Worm (Caenorhabditis elegans) whole organism, L2 larva: ENCODE measurements around the gene C02E7.10.

ENCODE experiments used
- C34F6.9 ChIP-seq: fragments of 150-350 bp; optimal IDR thresholded peaks from 2 replicates; lab custom pipeline; 2014; ENCODE audit warnings: missing biosample characterization, missing genetic modification characterization
- F13H6.1 ChIP-seq: sonication (generic microtip); optimal IDR thresholded peaks from 2 replicates; lab custom pipeline; 2016; ENCODE audit warnings: missing genetic modification characterization, missing compliant biosample characterization
- R02D3.7 ChIP-seq: fragments of 150-350 bp; optimal IDR thresholded peaks from 2 replicates; lab custom pipeline; 2014; ENCODE audit warnings: missing biosample characterization, missing genetic modification characterization
- Y55F3AM.14 ChIP-seq: fragments of 200-800 bp; sonication (Bioruptor generic); optimal IDR thresholded peaks from 2 replicates; lab custom pipeline; 2018; ENCODE audit warnings: mild to moderate bottlenecking, missing genetic modification characterization, missing compliant biosample characterization
- ZK546.5 ChIP-seq: sonication (generic microtip); optimal IDR thresholded peaks from 2 replicates; lab custom pipeline; 2017; ENCODE audit warnings: missing biosample characterization, missing genetic modification characterization
- alr-1 ChIP-seq: fragments of 150-350 bp; optimal IDR thresholded peaks from 2 replicates; lab custom pipeline; 2014; ENCODE audit warnings: missing biosample characterization, missing genetic modification characterization
- aly-2 ChIP-seq: fragments of 150-350 bp; optimal IDR thresholded peaks from 2 replicates; lab custom pipeline; 2014; ENCODE audit warnings: missing biosample characterization, missing genetic modification characterization
- ama-1 ChIP-seq: fragments of 150-350 bp; optimal IDR thresholded peaks from 2 replicates; lab custom pipeline; 2018; ENCODE audit warnings: inconsistent platforms
- ceh-82 ChIP-seq: fragments of 150-350 bp; optimal IDR thresholded peaks from 2 replicates; lab custom pipeline; 2014; ENCODE audit warnings: missing biosample characterization, missing genetic modification characterization
- crh-2 ChIP-seq: sonication (generic microtip); optimal IDR thresholded peaks from 2 replicates; lab custom pipeline; 2017; ENCODE audit warnings: missing biosample characterization, missing genetic modification characterization
- dmd-4 ChIP-seq: sonication (generic microtip); optimal IDR thresholded peaks from 2 replicates; lab custom pipeline; 2017; ENCODE audit warnings: missing biosample characterization, missing genetic modification characterization
- elt-1 ChIP-seq: fragments of 150-350 bp; optimal IDR thresholded peaks from 2 replicates; lab custom pipeline; 2014; ENCODE audit warnings: missing biosample characterization, missing genetic modification characterization
- elt-3 ChIP-seq: sonication (generic microtip); optimal IDR thresholded peaks from 2 replicates; lab custom pipeline; 2017; ENCODE audit warnings: missing biosample characterization, missing genetic modification characterization
- fos-1 ChIP-seq: fragments of 150-350 bp; optimal IDR thresholded peaks from 2 replicates; lab custom pipeline; 2014; ENCODE audit warnings: missing biosample characterization, missing genetic modification characterization
- gmeb-1 ChIP-seq: fragments of 150-350 bp; optimal IDR thresholded peaks from 2 replicates; lab custom pipeline; 2014; ENCODE audit warnings: missing biosample characterization, missing genetic modification characterization
- mab-5 ChIP-seq: fragments of 150-350 bp; optimal IDR thresholded peaks from 2 replicates; lab custom pipeline; 2014; ENCODE audit warnings: missing biosample characterization, missing genetic modification characterization
- mbf-1 ChIP-seq: sonication (generic microtip); optimal IDR thresholded peaks from 2 replicates; lab custom pipeline; 2017; ENCODE audit warnings: missing biosample characterization, missing genetic modification characterization
- mdl-1 ChIP-seq, 2 experiments: fragments of 150-350 bp in 1 of 2; sonication (generic microtip) in 1 of 2; optimal IDR thresholded peaks; 2 replicates each; lab custom pipeline; 2017; ENCODE audit warnings: missing biosample characterization in 2 of 2, missing genetic modification characterization in 2 of 2
- nhr-10 ChIP-seq: sonication (generic microtip); optimal IDR thresholded peaks from 2 replicates; lab custom pipeline; 2017; ENCODE audit warnings: missing biosample characterization, missing genetic modification characterization
- nhr-11 ChIP-seq: fragments of 150-350 bp; optimal IDR thresholded peaks from 2 replicates; lab custom pipeline; 2014; ENCODE audit warnings: missing biosample characterization, missing genetic modification characterization
- nhr-12 ChIP-seq: fragments of 150-350 bp; optimal IDR thresholded peaks from 2 replicates; lab custom pipeline; 2014; ENCODE audit warnings: missing biosample characterization, missing genetic modification characterization
- nhr-129 ChIP-seq: fragments of 150-350 bp; optimal IDR thresholded peaks from 2 replicates; lab custom pipeline; 2014; ENCODE audit warnings: missing biosample characterization, missing genetic modification characterization
- nhr-21 ChIP-seq: fragments of 150-350 bp; optimal IDR thresholded peaks from 2 replicates; lab custom pipeline; 2014; ENCODE audit warnings: missing biosample characterization, missing genetic modification characterization
- nhr-237 ChIP-seq: fragments of 150-350 bp; optimal IDR thresholded peaks from 2 replicates; lab custom pipeline; 2014; ENCODE audit warnings: missing biosample characterization, missing genetic modification characterization
- nhr-25 ChIP-seq: fragments of 150-350 bp; sonication (generic microtip); optimal IDR thresholded peaks from 3 replicates; lab custom pipeline; 2014; ENCODE audit warnings: missing biosample characterization, missing genetic modification characterization
- nhr-6 ChIP-seq: fragments of 150-350 bp; optimal IDR thresholded peaks from 2 replicates; lab custom pipeline; 2014; ENCODE audit warnings: missing biosample characterization, missing genetic modification characterization
- nhr-77 ChIP-seq: fragments of 150-350 bp; optimal IDR thresholded peaks from 2 replicates; lab custom pipeline; 2014; ENCODE audit warnings: missing biosample characterization, missing genetic modification characterization
- peb-1 ChIP-seq: fragments of 150-350 bp; optimal IDR thresholded peaks from 2 replicates; lab custom pipeline; 2014; ENCODE audit warnings: missing biosample characterization, missing genetic modification characterization
- skn-1 ChIP-seq: sonication (generic microtip); optimal IDR thresholded peaks from 2 replicates; lab custom pipeline; 2017; ENCODE audit warnings: missing biosample characterization, missing genetic modification characterization
- sma-3 ChIP-seq: sonication (generic microtip); optimal IDR thresholded peaks from 2 replicates; lab custom pipeline; 2016; ENCODE audit warnings: missing genetic modification reagents, missing genetic modification characterization, missing compliant biosample characterization
- snpc-4 ChIP-seq: fragments of 150-350 bp; optimal IDR thresholded peaks from 2 replicates; lab custom pipeline; 2014; ENCODE audit warnings: missing biosample characterization, missing genetic modification characterization
- unc-39 ChIP-seq: fragments of 150-350 bp; optimal IDR thresholded peaks from 2 replicates; lab custom pipeline; 2014; ENCODE audit warnings: missing biosample characterization, missing genetic modification characterization
- zag-1 ChIP-seq: fragments of 150-350 bp; optimal IDR thresholded peaks from 2 replicates; lab custom pipeline; 2014; ENCODE audit warnings: missing biosample characterization, missing genetic modification characterization
- ztf-11 ChIP-seq: sonication (generic microtip); optimal IDR thresholded peaks from 2 replicates; lab custom pipeline; 2017; ENCODE audit warnings: missing biosample characterization, missing genetic modification characterization
- ztf-4 ChIP-seq: fragments of 150-350 bp; optimal IDR thresholded peaks from 2 replicates; lab custom pipeline; 2014; ENCODE audit warnings: missing biosample characterization, missing genetic modification characterization

The C02E7.10 gene

DNA sequence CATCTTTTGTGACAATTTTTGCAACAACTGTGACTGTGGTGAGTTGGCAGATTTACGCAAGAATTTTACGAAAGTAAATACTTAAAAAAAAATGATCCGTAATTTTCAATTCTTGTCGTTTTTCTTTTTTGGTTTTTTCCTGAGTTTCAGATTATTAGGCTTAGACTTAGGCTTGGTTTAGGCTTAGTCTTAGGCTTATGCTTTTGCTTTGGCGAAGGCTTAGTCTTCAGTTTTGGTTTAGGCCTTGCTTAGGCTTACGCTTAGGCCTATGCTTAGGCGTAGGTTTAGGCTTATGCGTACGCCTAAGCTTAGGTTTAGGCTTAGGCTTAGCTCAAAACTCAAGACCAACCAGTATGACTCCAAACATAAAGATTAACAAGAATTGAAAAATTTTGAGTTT, 24.8 kb upstream of the C02E7.10 start:
- TF ChIP-seq mab-5 (tag; lab: Kevin White, UChicago) = no peak
- no peak for TF ChIP-seq nhr-11 (tag; lab: Kevin White, UChicago)
- TF ChIP-seq ztf-11 = no peak
- no peak for TF ChIP-seq nhr-237
- no peak for TF ChIP-seq nhr-6 (tag; lab: Kevin White, UChicago)
- TF ChIP-seq dmd-4 (tag; lab: Kevin White, UChicago) = no peak
- TF ChIP-seq nhr-21 (tag; lab: Kevin White, UChicago) = no peak
- no peak for TF ChIP-seq zag-1 (tag; lab: Kevin White, UChicago)
- no peak for TF ChIP-seq elt-3
- no peak for TF ChIP-seq peb-1 (tag; lab: Kevin White, UChicago)
- TF ChIP-seq sma-3 (GFP tag; lab: Kevin White, UChicago) = no peak
- no peak for TF ChIP-seq snpc-4
- no peak for TF ChIP-seq nhr-12 (tag; lab: Kevin White, UChicago)
- TF ChIP-seq ZK546.5 = no peak
- no peak for TF ChIP-seq gmeb-1 (tag; lab: Kevin White, UChicago)
- no peak for TF ChIP-seq R02D3.7
- TF ChIP-seq elt-1 = no peak

DNA sequence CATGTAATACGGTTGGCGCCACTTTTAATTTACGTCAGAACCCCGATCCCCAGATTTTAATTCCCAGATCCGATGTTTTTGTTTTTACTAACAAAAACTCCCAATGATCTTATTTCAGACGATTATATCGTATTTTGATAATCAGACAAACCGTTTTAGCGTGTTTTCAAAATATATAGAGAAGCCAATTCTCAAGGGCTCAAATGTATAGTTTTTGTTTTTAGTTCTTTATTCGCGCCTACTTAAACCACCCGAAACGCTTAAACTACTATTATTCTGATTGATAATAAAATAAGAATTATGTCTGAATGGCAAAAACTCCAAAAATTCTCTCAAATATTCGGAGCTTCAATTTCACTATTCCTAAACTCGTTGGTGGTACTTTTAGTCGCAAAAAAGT, 23.7 kb upstream of the C02E7.10 start, which contains the start of gene str-208:
TSS of gene str-208 (plus strand) at position 301 of the 400 bp plus-strand sequence.
- TF ChIP-seq zag-1 (tag; lab: Kevin White, UChicago) (no peak), mab-5 (tag; lab: Kevin White, UChicago) (no peak), crh-2 (tag; lab: Kevin White, UChicago) (no peak), gmeb-1 (tag; lab: Kevin White, UChicago) (no peak), ztf-11 (no peak), fos-1 (tag; lab: Kevin White, UChicago) (no peak), C34F6.9 (tag; lab: Kevin White, UChicago) (no peak)

DNA sequence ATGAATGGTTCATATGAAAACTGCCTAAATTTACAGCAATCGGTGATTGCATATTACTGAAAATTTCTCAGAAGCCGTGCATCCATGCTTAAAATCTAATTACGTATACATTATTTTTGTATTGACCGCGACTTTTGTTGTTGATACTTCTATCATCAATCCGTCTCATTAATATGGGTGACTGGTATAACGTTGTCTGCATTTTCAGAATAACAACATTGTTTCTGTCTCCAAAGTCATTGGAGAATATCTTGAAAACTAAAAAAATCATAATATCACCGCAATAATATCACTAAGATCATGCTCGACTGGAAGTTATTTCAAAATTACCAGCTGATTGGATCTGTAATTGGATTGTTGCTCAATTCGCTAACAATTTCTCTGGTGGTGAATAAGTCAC, 18.6 kb upstream of the C02E7.10 start, which contains the start of gene str-207:
TSS of gene str-207 (plus strand) at position 301 of the 400 bp plus-strand sequence.
- no peak for TF ChIP-seq snpc-4
- TF ChIP-seq dmd-4 (tag; lab: Kevin White, UChicago) = no peak
- no peak for TF ChIP-seq sma-3 (GFP tag; lab: Kevin White, UChicago)
- no peak for TF ChIP-seq ztf-11
- no peak for TF ChIP-seq peb-1 (tag; lab: Kevin White, UChicago)
- no peak for TF ChIP-seq ztf-4 (tag; lab: Kevin White, UChicago)
- TF ChIP-seq nhr-25 = no peak
- no peak for TF ChIP-seq mbf-1 (tag; lab: Kevin White, UChicago)
- TF ChIP-seq nhr-10 = no peak
- no peak for TF ChIP-seq nhr-77 (tag; lab: Kevin White, UChicago)
- no peak for TF ChIP-seq mab-5 (tag; lab: Kevin White, UChicago)
- no peak for TF ChIP-seq ama-1 (lab: Kevin White, UChicago)
- no peak for TF ChIP-seq elt-3
- TF ChIP-seq unc-39 (tag; lab: Kevin White, UChicago) = no peak

DNA sequence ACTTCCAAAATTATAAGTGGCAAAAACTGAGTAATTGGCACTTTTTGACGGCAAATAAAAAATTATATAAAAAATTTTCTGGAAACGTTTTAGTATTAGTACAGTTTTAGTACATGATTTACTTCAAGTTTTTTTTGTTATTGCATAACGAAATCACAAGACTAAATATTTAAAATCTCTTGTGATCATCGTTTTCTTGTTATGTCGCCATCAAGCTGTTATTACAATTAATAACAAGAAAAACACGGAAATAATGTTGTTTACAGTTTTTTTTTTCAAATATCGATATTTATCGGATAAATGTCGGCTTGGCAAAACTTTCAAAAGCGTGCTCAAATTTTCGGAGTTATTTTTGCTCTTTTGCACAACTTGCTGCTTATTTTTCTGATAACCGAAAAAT, 15.8 kb upstream of the C02E7.10 start, which contains the start of gene str-209:
TSS of gene str-209 (plus strand) at position 301 of the 400 bp plus-strand sequence.
- TF ChIP-seq snpc-4 (no peak), unc-39 (tag; lab: Kevin White, UChicago) (no peak), nhr-21 (tag; lab: Kevin White, UChicago) (no peak), mdl-1 (tag; optimal IDR thresholded peaks at IDR 0.05; lab: Kevin White, UChicago) (no peak), elt-1 (no peak), nhr-12 (tag; lab: Kevin White, UChicago) (no peak), C34F6.9 (tag; lab: Kevin White, UChicago) (no peak), Y55F3AM.14 (GFP tag; lab: Kevin White, UChicago) (no peak), mbf-1 (tag; lab: Kevin White, UChicago) (no peak), alr-1 (tag; lab: Kevin White, UChicago) (no peak), fos-1 (tag; lab: Kevin White, UChicago) (no peak), ceh-82 (tag; lab: Kevin White, UChicago) (no peak), skn-1 (tag; lab: Kevin White, UChicago) (no peak), zag-1 (tag; lab: Kevin White, UChicago) (no peak), nhr-129 (tag; lab: Kevin White, UChicago) (no peak)
- TF ChIP-seq, all 48 proteins: peak for 0

DNA sequence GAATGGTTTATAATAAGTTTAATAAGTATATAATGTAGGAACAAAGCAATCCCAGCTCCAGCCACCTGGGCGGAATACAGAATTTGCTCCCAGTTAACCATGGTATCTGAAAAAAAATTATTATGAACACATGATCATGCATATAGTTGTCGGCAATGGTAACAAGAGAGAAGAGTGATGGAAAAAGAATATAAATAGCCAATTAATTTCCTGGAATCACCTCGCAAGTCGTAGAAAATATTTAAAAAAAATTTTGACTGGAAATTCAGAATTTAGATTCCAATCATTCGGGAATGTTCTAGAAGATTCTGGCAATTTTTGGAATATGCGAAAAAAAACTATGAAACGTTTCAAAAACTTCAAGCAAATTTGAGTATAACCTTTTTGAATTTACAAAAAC, 11.4 kb upstream of the C02E7.10 start, which contains the start of gene str-211:
TSS of gene str-211 (minus strand) at position 101 of the 400 bp plus-strand sequence.
- TF ChIP-seq skn-1 (tag; lab: Kevin White, UChicago) = no peak
- TF ChIP-seq F13H6.1 (tag; lab: Kevin White, UChicago) = no peak
- no peak for TF ChIP-seq nhr-25
- no peak for TF ChIP-seq aly-2 (tag; lab: Kevin White, UChicago)
- no peak for TF ChIP-seq fos-1 (tag; lab: Kevin White, UChicago)
- no peak for TF ChIP-seq nhr-77 (tag; lab: Kevin White, UChicago)
